Fruit fly (Drosophila melanogaster) whole organism, wandering third instar larva: Measurements from ENCODE around the gene brat.

Experiments used
- Abd-B ChIP-seq: fragments of >200 bp; optimal IDR thresholded peaks from 2 replicates; lab custom pipeline; 2017; ENCODE audit warnings: missing biosample characterization, missing genetic modification characterization
- Dfd ChIP-seq: fragments of >200 bp; optimal IDR thresholded peaks from 2 replicates; lab custom pipeline; 2017; ENCODE audit warnings: missing biosample characterization, missing genetic modification characterization
- Hr83 ChIP-seq: fragments of 200-300 bp; sonication (Bioruptor generic); optimal IDR thresholded peaks from 2 replicates; lab custom pipeline; 2016; ENCODE audit warnings: missing biosample characterization, mild to moderate bottlenecking, missing genetic modification characterization, moderate library complexity; ENCODE audit not compliant: poor library complexity, severe bottlenecking
- br ChIP-seq: fragments of 200-800 bp; sonication (Bioruptor generic); optimal IDR thresholded peaks from 2 replicates; lab custom pipeline; 2016; ENCODE audit warnings: missing biosample characterization, missing genetic modification characterization
- brk ChIP-seq: fragments of 200-800 bp; sonication (Bioruptor generic); optimal IDR thresholded peaks from 2 replicates; lab custom pipeline; 2016; ENCODE audit warnings: missing biosample characterization, mild to moderate bottlenecking, missing genetic modification characterization
- foxo ChIP-seq, 2 experiments: fragments of 200-800 bp; sonication (Bioruptor generic); optimal IDR thresholded peaks; 2 replicates in 1 of 2; 3 replicates in 1 of 2; lab custom pipeline; 2016 to 2017; ENCODE audit warnings: missing biosample characterization in 2 of 2, missing genetic modification characterization in 2 of 2
- psq ChIP-seq: fragments of 200-800 bp; sonication (Bioruptor generic); optimal IDR thresholded peaks from 3 replicates; lab custom pipeline; 2017; ENCODE audit warnings: missing biosample characterization, mild to moderate bottlenecking, missing genetic modification characterization, moderate library complexity
- sage ChIP-seq: fragments of 200-800 bp; sonication (Bioruptor generic); optimal IDR thresholded peaks from 2 replicates; lab custom pipeline; 2016; ENCODE audit warnings: missing biosample characterization, mild to moderate bottlenecking, missing genetic modification characterization
- sv ChIP-seq: fragments of 200-800 bp; sonication (Bioruptor generic); optimal IDR thresholded peaks from 3 replicates; lab custom pipeline; 2016; ENCODE audit warnings: missing biosample characterization, missing genetic modification characterization
- usp ChIP-seq: fragments of >200 bp; optimal IDR thresholded peaks from 2 replicates; lab custom pipeline; 2017; ENCODE audit warnings: missing biosample characterization, missing genetic modification characterization
- woc ChIP-seq: sonication (Bioruptor generic); optimal IDR thresholded peaks from 2 replicates; lab custom pipeline; 2016; ENCODE audit warnings: missing biosample characterization, mild to moderate bottlenecking, missing genetic modification characterization

dm6 chr2L:19141435-19142126, 8.0 kb downstream of the brat start:
- TF ChIP-seq Abd-B (GFP tag; lab: Kevin White, UChicago): no peak
- peak; percentile 77 for TF ChIP-seq sage (GFP tag; lab: Kevin White, UChicago)
- TF ChIP-seq usp (GFP tag; lab: Kevin White, UChicago): no peak
- TF ChIP-seq psq: peak; percentile 79
- peak; percentile 95 for TF ChIP-seq Dfd (GFP tag; lab: Kevin White, UChicago)
- TF ChIP-seq foxo (GFP tag; optimal IDR thresholded peaks at IDR 0.05; lab: Kevin White, UChicago): peak; percentile 21 to 90
- TF ChIP-seq br (GFP tag; lab: Kevin White, UChicago): peak; percentile 89
- peak; percentile 63 for TF ChIP-seq sv
- TF ChIP-seq Hr83 (GFP tag; lab: Kevin White, UChicago): no peak
- peak; percentile 58 for TF ChIP-seq brk (GFP tag; lab: Kevin White, UChicago)
- peak; percentile 77 for TF ChIP-seq woc (GFP tag; lab: Kevin White, UChicago)
